Worm (Caenorhabditis elegans) whole organism, young adult: ENCODE data around the gene rpc-2.

Experiments
- ama-1 ChIP-seq, 3 experiments: fragments of 150-350 bp in 1 of 3; sonication (generic microtip) in 2 of 3; optimal IDR thresholded peaks; 2 replicates each; lab custom pipeline; 2014 to 2018; ENCODE audit warnings: missing biosample characterization in 2 of 3, missing genetic modification characterization in 2 of 3, missing genetic modification reagents in 2 of 3
- attf-5 ChIP-seq: fragments of 200-800 bp; sonication (Bioruptor generic); optimal IDR thresholded peaks from 2 replicates; lab custom pipeline; 2018; ENCODE audit warnings: mild to moderate bottlenecking, missing genetic modification characterization, missing compliant biosample characterization
- lin-35 ChIP-seq, 3 experiments: fragments of 150-350 bp in 2 of 3; sonication (generic microtip) in 1 of 3; optimal IDR thresholded peaks; 2 replicates each; lab custom pipeline; 2014 to 2018; ENCODE audit warnings: missing biosample characterization in 3 of 3, missing genetic modification characterization in 3 of 3, missing genetic modification reagents in 3 of 3
- somi-1 ChIP-seq: fragments of 200-800 bp; sonication (Bioruptor generic); optimal IDR thresholded peaks from 2 replicates; lab custom pipeline; 2018; ENCODE audit warnings: mild to moderate bottlenecking, missing genetic modification characterization, missing compliant biosample characterization
- tbx-9 ChIP-seq: sonication (generic microtip); optimal IDR thresholded peaks from 2 replicates; lab custom pipeline; 2016; ENCODE audit warnings: borderline replicate concordance, missing genetic modification characterization, inconsistent platforms, missing compliant biosample characterization

DNA sequence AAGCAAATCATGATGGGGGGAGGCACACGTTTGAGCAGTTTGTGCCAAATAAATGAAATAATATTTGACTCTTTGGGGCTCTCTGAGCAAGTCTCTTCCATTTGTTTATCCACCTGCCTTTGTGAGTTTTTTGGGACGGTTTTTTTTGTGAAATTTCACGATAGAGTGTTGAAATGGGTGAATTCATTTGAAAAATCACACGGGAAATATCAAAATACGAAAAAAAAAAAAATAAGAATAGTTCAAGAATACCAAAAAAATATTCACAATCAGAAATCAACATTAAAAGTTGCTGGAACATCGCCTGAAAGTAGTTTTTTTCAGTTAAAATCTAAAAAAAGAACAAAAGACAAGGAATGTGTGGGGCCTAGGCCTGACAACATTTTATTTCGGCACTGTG lies 44.7 kb upstream of the rpc-2 start, which contains the start of gene pqn-25:
- TF ChIP-seq lin-35 (GFP tag; optimal IDR thresholded peaks at IDR 0.05; lab: Kevin White, UChicago) (no peak), attf-5 (GFP tag; lab: Kevin White, UChicago) (no peak), tbx-9 (no peak), somi-1 (GFP tag; lab: Kevin White, UChicago) (no peak), ama-1 (optimal IDR thresholded peaks at IDR 0.05; lab: Kevin White, UChicago) (no peak), ama-1 (GFP tag; optimal IDR thresholded peaks at IDR 0.05; lab: Kevin White, UChicago) (no peak)
